Worm (Caenorhabditis elegans) whole organism, L4 larva: ENCODE data around the gene ZC266.1.

Source experiments
- D1046.2 ChIP-seq: fragments of 200-800 bp; sonication (Bioruptor generic); IDR thresholded peaks from 2 replicates; pipeline ENCODE4 v1.3.6; 2022; ENCODE audit warnings: missing genetic modification characterization, missing compliant biosample characterization
- F44E2.7 ChIP-seq: fragments of 200-800 bp; sonication (Bioruptor generic); IDR thresholded peaks from 2 replicates; pipeline ENCODE4 v2.1.2; 2022; ENCODE audit warnings: missing genetic modification characterization, missing compliant biosample characterization
- T26A8.4 ChIP-seq: fragments of 200-800 bp; sonication (Bioruptor generic); IDR thresholded peaks from 2 replicates; pipeline ENCODE4 v1.3.6; 2022; ENCODE audit warnings: missing genetic modification characterization, missing compliant biosample characterization
- Y105C5A.15 ChIP-seq: fragments of 200-800 bp; sonication (Bioruptor generic); IDR thresholded peaks from 2 replicates; pipeline ENCODE4 v1.3.6; 2022; ENCODE audit warnings: missing genetic modification characterization, missing compliant biosample characterization
- ceh-28 ChIP-seq: fragments of 150-350 bp; optimal IDR thresholded peaks from 2 replicates; lab custom pipeline; 2014; ENCODE audit warnings: missing biosample characterization, missing genetic modification reagents, missing genetic modification characterization
- ceh-32 ChIP-seq: sonication (generic microtip); optimal IDR thresholded peaks from 2 replicates; lab custom pipeline; 2016; ENCODE audit warnings: mild to moderate bottlenecking, missing genetic modification characterization, missing compliant biosample characterization; ENCODE audit not compliant: poor library complexity
- ceh-44 ChIP-seq: fragments of 200-800 bp; sonication (Bioruptor generic); IDR thresholded peaks from 2 replicates; pipeline ENCODE4 v1.3.6; 2022; ENCODE audit warnings: missing genetic modification reagents, missing genetic modification characterization, missing compliant biosample characterization
- ces-1 ChIP-seq: fragments of 150-350 bp; sonication (generic microtip); optimal IDR thresholded peaks from 4 replicates; lab custom pipeline; 2014; ENCODE audit warnings: missing biosample characterization, missing genetic modification reagents, missing genetic modification characterization
- daf-12 ChIP-seq: fragments of 150-350 bp; optimal IDR thresholded peaks from 2 replicates; lab custom pipeline; 2014; ENCODE audit warnings: missing biosample characterization, missing genetic modification reagents, missing genetic modification characterization
- daf-16 ChIP-seq, 3 experiments: sonication (generic microtip); optimal IDR thresholded peaks; 2 replicates each; lab custom pipeline; 2016 to 2017; ENCODE audit warnings: missing genetic modification characterization in 3 of 3, missing genetic modification reagents in 3 of 3, mild to moderate bottlenecking in 2 of 3, missing compliant biosample characterization in 2 of 3, missing biosample characterization in 1 of 3, moderate library complexity in 1 of 3
- dmd-6 ChIP-seq: fragments of 200-800 bp; sonication (Bioruptor generic); IDR thresholded peaks from 2 replicates; pipeline ENCODE4 v1.3.6; 2022; ENCODE audit warnings: missing genetic modification reagents, missing genetic modification characterization, missing compliant biosample characterization
- dmd-8 ChIP-seq: fragments of 200-800 bp; sonication (Bioruptor generic); IDR thresholded peaks from 2 replicates; pipeline ENCODE4 v1.3.6; 2022; ENCODE audit warnings: missing genetic modification characterization, missing compliant biosample characterization
- dve-1 ChIP-seq: sonication (generic microtip); optimal IDR thresholded peaks from 2 replicates; lab custom pipeline; 2017; ENCODE audit warnings: antibody characterized with exemption, mild to moderate bottlenecking, missing genetic modification characterization, missing compliant biosample characterization; ENCODE audit not compliant: insufficient read depth
- egl-27 ChIP-seq: sonication (generic microtip); optimal IDR thresholded peaks from 3 replicates; lab custom pipeline; 2017; ENCODE audit warnings: missing biosample characterization, missing genetic modification reagents, missing genetic modification characterization
- hlh-11 ChIP-seq: fragments of 200-800 bp; sonication (Bioruptor generic); optimal IDR thresholded peaks from 2 replicates; lab custom pipeline; 2018; ENCODE audit warnings: mild to moderate bottlenecking, missing genetic modification characterization, missing compliant biosample characterization
- lim-7 ChIP-seq: fragments of 200-800 bp; sonication (Bioruptor generic); IDR thresholded peaks from 2 replicates; pipeline ENCODE4 v1.3.6; 2022; ENCODE audit warnings: missing genetic modification characterization, missing compliant biosample characterization
- lin-1 ChIP-seq: fragments of 200-800 bp; sonication (Bioruptor generic); IDR thresholded peaks from 2 replicates; pipeline ENCODE4 v1.3.6; 2022; ENCODE audit warnings: missing genetic modification reagents, missing genetic modification characterization, missing compliant biosample characterization
- lin-13 ChIP-seq: fragments of 150-350 bp; optimal IDR thresholded peaks from 2 replicates; lab custom pipeline; 2014; ENCODE audit warnings: missing biosample characterization, missing genetic modification reagents, missing genetic modification characterization
- lin-38 ChIP-seq: fragments of 200-800 bp; sonication (Bioruptor generic); IDR thresholded peaks from 2 replicates; pipeline ENCODE4 v1.3.6; 2022; ENCODE audit warnings: missing genetic modification reagents, missing genetic modification characterization, missing compliant biosample characterization
- lin-39 ChIP-seq: fragments of 150-350 bp; optimal IDR thresholded peaks from 2 replicates; lab custom pipeline; 2014; ENCODE audit warnings: missing biosample characterization, missing genetic modification reagents, missing genetic modification characterization
- madf-9 ChIP-seq: fragments of 200-800 bp; sonication (Bioruptor generic); conservative IDR thresholded peaks from 2 replicates; pipeline ENCODE4 v1.3.6; 2022; ENCODE audit warnings: missing genetic modification reagents, missing genetic modification characterization, missing compliant biosample characterization
- mdl-1 ChIP-seq, 2 experiments: fragments of 150-350 bp in 1 of 2; sonication (generic microtip) in 1 of 2; optimal IDR thresholded peaks; 2 replicates each; lab custom pipeline; 2014 to 2017; ENCODE audit warnings: missing biosample characterization in 2 of 2, missing genetic modification characterization in 2 of 2
- mep-1 ChIP-seq: fragments of 150-350 bp; sonication (generic microtip); optimal IDR thresholded peaks from 3 replicates; lab custom pipeline; 2014; ENCODE audit warnings: missing biosample characterization, missing genetic modification characterization
- mxl-2 ChIP-seq: fragments of 200-800 bp; sonication (Bioruptor generic); conservative IDR thresholded peaks from 2 replicates; pipeline ENCODE4 v1.3.6; 2022; ENCODE audit warnings: missing genetic modification reagents, missing genetic modification characterization, missing compliant biosample characterization
- nhr-10 ChIP-seq: fragments of 150-350 bp; optimal IDR thresholded peaks from 2 replicates; lab custom pipeline; 2014; ENCODE audit warnings: missing biosample characterization, missing genetic modification characterization
- nhr-237 ChIP-seq: sonication (generic microtip); optimal IDR thresholded peaks from 2 replicates; lab custom pipeline; 2017; ENCODE audit warnings: missing biosample characterization, missing genetic modification characterization
- nhr-28 ChIP-seq: fragments of 150-350 bp; optimal IDR thresholded peaks from 2 replicates; lab custom pipeline; 2014; ENCODE audit warnings: missing biosample characterization, missing genetic modification characterization
- nhr-41 ChIP-seq: fragments of 200-800 bp; sonication (Bioruptor generic); IDR thresholded peaks from 2 replicates; pipeline ENCODE4 v1.3.6; 2022; ENCODE audit warnings: missing genetic modification reagents, missing genetic modification characterization, missing compliant biosample characterization
- nhr-76 ChIP-seq: fragments of 150-350 bp; optimal IDR thresholded peaks from 2 replicates; lab custom pipeline; 2014; ENCODE audit warnings: missing biosample characterization, missing genetic modification characterization
- nhr-77 ChIP-seq: fragments of 150-350 bp; optimal IDR thresholded peaks from 2 replicates; lab custom pipeline; 2014; ENCODE audit warnings: missing biosample characterization, missing genetic modification characterization
- pha-4 ChIP-seq, 2 experiments: fragments of 150-350 bp in 1 of 2; fragments of 200-800 bp in 1 of 2; sonication (Bioruptor generic) in 1 of 2; IDR thresholded peaks in 1 of 2; optimal IDR thresholded peaks in 1 of 2; 2 replicates each; pipeline versions ENCODE4 v1.3.6 to Lab custom; 2014 to 2022; ENCODE audit warnings: missing genetic modification characterization in 2 of 2, missing genetic modification reagents in 2 of 2, missing biosample characterization in 1 of 2, missing compliant biosample characterization in 1 of 2
- php-3 ChIP-seq: fragments of 200-800 bp; sonication (Bioruptor generic); IDR thresholded peaks from 2 replicates; pipeline ENCODE4 v1.3.6; 2022; ENCODE audit warnings: missing genetic modification reagents, missing genetic modification characterization, missing compliant biosample characterization
- pqm-1 ChIP-seq: sonication (generic microtip); optimal IDR thresholded peaks from 2 replicates; lab custom pipeline; 2017; ENCODE audit warnings: missing biosample characterization, missing genetic modification characterization
- skn-1 ChIP-seq: fragments of 150-350 bp; optimal IDR thresholded peaks from 2 replicates; lab custom pipeline; 2014; ENCODE audit warnings: missing biosample characterization, missing genetic modification characterization
- unc-130 ChIP-seq: sonication (generic microtip); optimal IDR thresholded peaks from 2 replicates; lab custom pipeline; 2016; ENCODE audit warnings: missing genetic modification reagents, missing genetic modification characterization, missing compliant biosample characterization
- unc-39 ChIP-seq: sonication (generic microtip); optimal IDR thresholded peaks from 2 replicates; lab custom pipeline; 2017; ENCODE audit warnings: missing biosample characterization, missing genetic modification characterization
- unc-62 ChIP-seq, 3 experiments: fragments of 150-350 bp in 1 of 3; sonication (generic microtip); optimal IDR thresholded peaks in 2 of 3; peaks in 1 of 3; 1 replicate in 1 of 3; 2 replicates in 2 of 3; lab custom pipeline; 2014 to 2017; ENCODE audit warnings: missing biosample characterization in 3 of 3, missing genetic modification characterization in 3 of 3, missing genetic modification reagents in 3 of 3, missing genotype in 1 of 3
- zag-1 ChIP-seq: fragments of 150-350 bp; optimal IDR thresholded peaks from 2 replicates; lab custom pipeline; 2014; ENCODE audit warnings: missing biosample characterization, missing genetic modification characterization
- zfp-3 ChIP-seq: fragments of 200-800 bp; sonication (Bioruptor generic); conservative IDR thresholded peaks from 2 replicates; pipeline ENCODE4 v1.3.6; 2022; ENCODE audit warnings: missing genetic modification reagents, missing genetic modification characterization, missing compliant biosample characterization
- zip-2 ChIP-seq: fragments of 150-350 bp; optimal IDR thresholded peaks from 2 replicates; lab custom pipeline; 2014; ENCODE audit warnings: missing biosample characterization, missing genetic modification characterization

Gene ZC266.1

ce11 chrV:4700189-4700588 lies at the start of gene ZC266.1:
Gene ZC266.1 (minus strand): TSS chrV:4700289.
- TF ChIP-seq D1046.2 (GFP tag; lab: Robert Waterston, UW) = no peak
- TF ChIP-seq daf-12 (tag; lab: Kevin White, UChicago) = no peak
- TF ChIP-seq pha-4 (GFP tag; IDR thresholded peaks at IDR 0.05; lab: Robert Waterston, UW) = no peak
- no peak for TF ChIP-seq pha-4 (tag; optimal IDR thresholded peaks at IDR 0.05; lab: Kevin White, UChicago)
- TF ChIP-seq ceh-32 (tag; lab: Kevin White, UChicago) = no peak
- no peak for TF ChIP-seq nhr-77 (tag; lab: Kevin White, UChicago)
- no peak for TF ChIP-seq skn-1 (tag; lab: Kevin White, UChicago)
- no peak for TF ChIP-seq nhr-41 (GFP tag; lab: Robert Waterston, UW)
- no peak for TF ChIP-seq zip-2 (tag; lab: Kevin White, UChicago)

ce11 chrV:4745269-4745668 lies 45.2 kb upstream of the ZC266.1 start, which contains the start of gene C18G1.7:
Gene C18G1.7 (plus strand): TSS chrV:4745569.
- TF ChIP-seq nhr-76 (tag; lab: Kevin White, UChicago) (no peak), unc-130 (GFP tag; lab: Kevin White, UChicago) (no peak), mxl-2 (GFP tag; lab: Robert Waterston, UW) (no peak), dmd-8 (no peak), lim-7 (GFP tag; lab: Robert Waterston, UW) (no peak), unc-39 (tag; lab: Kevin White, UChicago) (no peak), zfp-3 (GFP tag; lab: Robert Waterston, UW) (no peak), mep-1 (tag; lab: Kevin White, UChicago) (no peak), ceh-44 (no peak), Y105C5A.15 (GFP tag; lab: Robert Waterston, UW) (no peak), egl-27 (tag; lab: Kevin White, UChicago) (no peak), nhr-10 (no peak), ces-1 (no peak), madf-9 (GFP tag; lab: Robert Waterston, UW) (no peak), lin-39 (tag; lab: Kevin White, UChicago) (no peak), php-3 (GFP tag; lab: Robert Waterston, UW) (no peak)

ce11 chrV:4742190-4742589 lies 42.1 kb upstream of the ZC266.1 start, which contains the start of gene ugt-61:
Gene ugt-61 (plus strand): TSS chrV:4742422.
- TF ChIP-seq lin-38 (GFP tag; lab: Robert Waterston, UW) (no peak), nhr-237 (tag; lab: Kevin White, UChicago) (no peak), pqm-1 (tag; lab: Kevin White, UChicago) (peak; percentile 49), pha-4 (GFP tag; IDR thresholded peaks at IDR 0.05; lab: Robert Waterston, UW) (no peak), pha-4 (tag; optimal IDR thresholded peaks at IDR 0.05; lab: Kevin White, UChicago) (peak; percentile 44), zag-1 (tag; lab: Kevin White, UChicago) (no peak), nhr-28 (tag; lab: Kevin White, UChicago) (peak; percentile 78), mdl-1 (tag; optimal IDR thresholded peaks at IDR 0.05; lab: Kevin White, UChicago) (no peak), dve-1 (tag; lab: Kevin White, UChicago) (peak; percentile 29), F44E2.7 (no peak), hlh-11 (tag; lab: Kevin White, UChicago) (peak; percentile 17), daf-16 (GFP tag; optimal IDR thresholded peaks at IDR 0.05; lab: Kevin White, UChicago) (no peak), daf-16 (tag; optimal IDR thresholded peaks at IDR 0.05; lab: Kevin White, UChicago) (peak; percentile 48), unc-130 (GFP tag; lab: Kevin White, UChicago) (no peak)

ce11 chrV:4737727-4738126 lies 37.6 kb upstream of the ZC266.1 start, which contains the start of gene F39G3.2:
Gene F39G3.2 (plus strand): TSS chrV:4737831.
- peak; percentile 54 for TF ChIP-seq dve-1 (tag; lab: Kevin White, UChicago)
- TF ChIP-seq lin-13 = no peak
- peak; percentile 59 for TF ChIP-seq dmd-6
- TF ChIP-seq ceh-28 (tag; lab: Kevin White, UChicago) = no peak
- TF ChIP-seq php-3 (GFP tag; lab: Robert Waterston, UW) = no peak
- TF ChIP-seq nhr-28 (tag; lab: Kevin White, UChicago) = peak; percentile 72
- TF ChIP-seq pqm-1 (tag; lab: Kevin White, UChicago) = peak; percentile 89
- TF ChIP-seq hlh-11 (tag; lab: Kevin White, UChicago) = peak; percentile 56
- TF ChIP-seq unc-62 (GFP tag; optimal IDR thresholded peaks at IDR 0.05 in 1 of 2; lab: Kevin White, UChicago) = peak in 1 of 2 experiments; percentile 40
- no peak for TF ChIP-seq unc-62 (tag; optimal IDR thresholded peaks at IDR 0.05; lab: Kevin White, UChicago)
- no peak for TF ChIP-seq F44E2.7
- 0 out of 2 replicates have a peak, but pooled peaks have one; percentile 12 for TF ChIP-seq lin-1 (GFP tag; lab: Robert Waterston, UW)
- TF ChIP-seq T26A8.4 (GFP tag; lab: Robert Waterston, UW) = no peak
- TF ChIP-seq daf-16 (GFP tag; optimal IDR thresholded peaks at IDR 0.05; lab: Kevin White, UChicago) = no peak
- TF ChIP-seq daf-16 (tag; optimal IDR thresholded peaks at IDR 0.05; lab: Kevin White, UChicago) = peak; percentile 37
